Fruit fly (Drosophila melanogaster): ENCODE data around the gene Mat89Ba.

- TF ChIP-seq Dll (optimal IDR thresholded peaks at IDR 0.05) (no peak), CG8478 (optimal IDR thresholded peaks at IDR 0.05) (no peak), EcR (GFP tag; optimal IDR thresholded peaks at IDR 0.05) (no peak), usp (GFP tag; optimal IDR thresholded peaks at IDR 0.05) (no peak), pan (optimal IDR thresholded peaks at IDR 0.05) (no peak), psq (optimal IDR thresholded peaks at IDR 0.05) (no peak)
These were observed 45.1 kb downstream of the Mat89Ba start for dm6 chr3R:16227074-16227473.
